Worm (Caenorhabditis elegans) whole organism, mixed stage, embryonic: ENCODE data around the gene lst-6.

Experiments
- M03D4.4 ChIP-seq: sonication (generic microtip); optimal IDR thresholded peaks from 2 replicates; lab custom pipeline; 2017; ENCODE audit warnings: mild to moderate bottlenecking, missing genetic modification characterization, missing compliant biosample characterization
- bed-3 ChIP-seq: fragments of 200-800 bp; sonication (Bioruptor generic); optimal IDR thresholded peaks from 3 replicates; lab custom pipeline; 2018; ENCODE audit warnings: mild to moderate bottlenecking, missing genetic modification characterization, moderate library complexity, missing compliant biosample characterization
- blmp-1 ChIP-seq: fragments of 150-350 bp; optimal IDR thresholded peaks from 2 replicates; lab custom pipeline; 2014; ENCODE audit warnings: missing biosample characterization, missing genetic modification characterization
- ceh-39 ChIP-seq: fragments of 150-350 bp; optimal IDR thresholded peaks from 2 replicates; lab custom pipeline; 2014; ENCODE audit warnings: missing biosample characterization, missing genetic modification characterization
- ceh-43 ChIP-seq: fragments of 200-800 bp; sonication (Bioruptor generic); optimal IDR thresholded peaks from 2 replicates; lab custom pipeline; 2018; ENCODE audit warnings: mild to moderate bottlenecking, missing genetic modification characterization, moderate library complexity, missing compliant biosample characterization
- ceh-83 ChIP-seq: fragments of 200-800 bp; sonication (Bioruptor generic); optimal IDR thresholded peaks from 2 replicates; lab custom pipeline; 2018; ENCODE audit warnings: mild to moderate bottlenecking, missing genetic modification characterization, missing compliant biosample characterization
- ces-1 ChIP-seq: fragments of 150-350 bp; optimal IDR thresholded peaks from 2 replicates; lab custom pipeline; 2014; ENCODE audit warnings: missing biosample characterization, missing genetic modification reagents, missing genetic modification characterization
- cnd-1 ChIP-seq: fragments of 200-800 bp; sonication (Bioruptor generic); optimal IDR thresholded peaks from 2 replicates; lab custom pipeline; 2018; ENCODE audit warnings: mild to moderate bottlenecking, missing genetic modification characterization, missing compliant biosample characterization
- drap-1 ChIP-seq: fragments of 200-800 bp; sonication (Bioruptor generic); optimal IDR thresholded peaks from 3 replicates; lab custom pipeline; 2018; ENCODE audit warnings: mild to moderate bottlenecking, missing genetic modification characterization, missing compliant biosample characterization
- elt-3 ChIP-seq: fragments of 150-350 bp; optimal IDR thresholded peaks from 2 replicates; lab custom pipeline; 2014; ENCODE audit warnings: missing biosample characterization, missing genetic modification characterization
- flh-1 ChIP-seq: fragments of 200-800 bp; sonication (Bioruptor generic); optimal IDR thresholded peaks from 2 replicates; lab custom pipeline; 2018; ENCODE audit warnings: mild to moderate bottlenecking, missing genetic modification characterization, moderate library complexity, missing compliant biosample characterization
- ham-2 ChIP-seq: fragments of 200-800 bp; sonication (Bioruptor generic); optimal IDR thresholded peaks from 2 replicates; lab custom pipeline; 2018; ENCODE audit warnings: mild to moderate bottlenecking, missing genetic modification characterization, missing compliant biosample characterization
- lin-32 ChIP-seq: fragments of 200-800 bp; sonication (Bioruptor generic); optimal IDR thresholded peaks from 2 replicates; lab custom pipeline; 2018; ENCODE audit warnings: mild to moderate bottlenecking, missing genetic modification characterization, missing compliant biosample characterization
- lsy-2 ChIP-seq: fragments of 150-350 bp; optimal IDR thresholded peaks from 2 replicates; lab custom pipeline; 2014; ENCODE audit warnings: missing biosample characterization, missing genetic modification characterization
- mab-5 ChIP-seq: fragments of 150-350 bp; optimal IDR thresholded peaks from 2 replicates; lab custom pipeline; 2014; ENCODE audit warnings: missing biosample characterization, missing genetic modification characterization
- mls-2 ChIP-seq: sonication (generic microtip); optimal IDR thresholded peaks from 2 replicates; lab custom pipeline; 2016; ENCODE audit warnings: mild to moderate bottlenecking, missing genetic modification characterization, moderate library complexity, missing compliant biosample characterization
- nhr-12 ChIP-seq: fragments of 150-350 bp; optimal IDR thresholded peaks from 2 replicates; lab custom pipeline; 2014; ENCODE audit warnings: missing biosample characterization, missing genetic modification characterization
- nhr-2 ChIP-seq: fragments of 150-350 bp; optimal IDR thresholded peaks from 2 replicates; lab custom pipeline; 2014; ENCODE audit warnings: missing biosample characterization, missing genetic modification characterization
- nhr-237 ChIP-seq: fragments of 150-350 bp; optimal IDR thresholded peaks from 2 replicates; lab custom pipeline; 2014; ENCODE audit warnings: missing biosample characterization, missing genetic modification characterization
- nhr-28 ChIP-seq: fragments of 150-350 bp; optimal IDR thresholded peaks from 2 replicates; lab custom pipeline; 2014; ENCODE audit warnings: missing biosample characterization, missing genetic modification characterization
- nhr-76 ChIP-seq: sonication (generic microtip); optimal IDR thresholded peaks from 2 replicates; lab custom pipeline; 2017; ENCODE audit warnings: missing biosample characterization, missing genetic modification characterization
- pha-4 ChIP-seq: fragments of 150-350 bp; optimal IDR thresholded peaks from 2 replicates; lab custom pipeline; 2018; ENCODE audit warnings: missing biosample characterization, missing genetic modification reagents, missing genetic modification characterization
- sem-2 ChIP-seq: fragments of 200-800 bp; sonication (Bioruptor generic); optimal IDR thresholded peaks from 2 replicates; lab custom pipeline; 2018; ENCODE audit warnings: mild to moderate bottlenecking, missing genetic modification characterization, missing compliant biosample characterization
- sptf-1 ChIP-seq: sonication (generic microtip); optimal IDR thresholded peaks from 2 replicates; lab custom pipeline; 2017; ENCODE audit warnings: mild to moderate bottlenecking, missing genetic modification characterization, moderate library complexity, missing compliant biosample characterization
- tbx-8 ChIP-seq: fragments of 200-800 bp; sonication (Bioruptor generic); optimal IDR thresholded peaks from 2 replicates; lab custom pipeline; 2018; ENCODE audit warnings: mild to moderate bottlenecking, missing genetic modification characterization, moderate library complexity, missing compliant biosample characterization
- unc-120 ChIP-seq: sonication (generic microtip); optimal IDR thresholded peaks from 2 replicates; lab custom pipeline; 2017; ENCODE audit warnings: missing genetic modification characterization, missing compliant biosample characterization; ENCODE audit not compliant: poor library complexity, severe bottlenecking
- unc-39 ChIP-seq: fragments of 150-350 bp; optimal IDR thresholded peaks from 2 replicates; lab custom pipeline; 2014; ENCODE audit warnings: missing biosample characterization, missing genetic modification characterization
- zip-8 ChIP-seq: fragments of 150-350 bp; optimal IDR thresholded peaks from 2 replicates; lab custom pipeline; 2014; ENCODE audit warnings: missing biosample characterization, missing genetic modification characterization
- ztf-11 ChIP-seq: fragments of 150-350 bp; optimal IDR thresholded peaks from 2 replicates; lab custom pipeline; 2014; ENCODE audit warnings: missing biosample characterization, missing genetic modification characterization

Gene lst-6

DNA sequence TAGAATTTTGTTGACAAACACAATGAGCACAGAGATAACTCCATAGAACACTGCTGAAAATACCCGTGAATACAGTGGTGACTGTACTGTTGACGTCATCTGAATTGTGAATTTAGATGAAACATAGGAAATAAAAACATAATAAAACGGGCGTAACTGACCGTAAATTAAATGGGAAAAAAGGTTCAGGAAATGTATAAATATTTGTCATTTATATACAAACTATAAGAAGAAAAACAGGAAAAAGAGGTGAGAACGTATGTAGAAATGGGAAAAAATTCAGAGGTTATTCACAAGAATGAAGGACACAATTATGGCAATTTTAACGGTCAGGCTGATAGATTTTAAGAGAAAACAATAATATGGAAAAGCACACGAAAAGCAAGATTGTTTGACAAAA is 9.7 kb downstream of the lst-6 start, which contains the start of gene sqv-7:
TSS of gene sqv-7 (minus strand) at position 101 of the 400 bp plus-strand sequence.
- no peak for TF ChIP-seq ztf-11
- no peak for TF ChIP-seq pha-4 (tag; lab: Kevin White, UChicago)
- no peak for TF ChIP-seq ceh-39 (tag; lab: Kevin White, UChicago)
- TF ChIP-seq flh-1 (GFP tag; lab: Kevin White, UChicago): no peak
- no peak for TF ChIP-seq nhr-28 (tag; lab: Kevin White, UChicago)
- TF ChIP-seq nhr-12 (tag; lab: Kevin White, UChicago): no peak
- no peak for TF ChIP-seq bed-3
- TF ChIP-seq mab-5 (tag; lab: Kevin White, UChicago): no peak
- no peak for TF ChIP-seq ham-2 (GFP tag; lab: Kevin White, UChicago)

DNA sequence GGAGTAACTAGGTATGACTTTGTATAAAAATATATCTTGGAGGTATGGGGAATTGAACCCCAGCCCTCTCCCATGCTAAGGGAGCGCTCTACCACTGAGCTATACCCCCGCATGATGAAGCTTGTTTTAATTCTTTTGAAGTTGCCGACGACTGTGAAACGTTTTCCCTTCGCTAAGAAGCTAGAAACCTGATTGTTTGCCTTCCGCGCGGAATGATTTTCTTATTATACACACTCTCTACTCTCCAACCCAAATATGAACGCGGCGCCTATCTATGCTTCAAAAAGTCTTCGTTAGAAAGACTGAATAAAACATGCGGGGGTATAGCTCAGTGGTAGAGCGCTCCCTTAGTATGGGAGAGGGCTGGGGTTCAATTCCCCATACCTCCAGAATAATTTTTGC is 19.4 kb downstream of the lst-6 start:
- TF ChIP-seq lsy-2 (tag; lab: Kevin White, UChicago) (no peak), bed-3 (no peak), unc-39 (tag; lab: Kevin White, UChicago) (no peak), flh-1 (GFP tag; lab: Kevin White, UChicago) (no peak), blmp-1 (tag; lab: Kevin White, UChicago) (no peak), nhr-76 (tag; lab: Kevin White, UChicago) (no peak), cnd-1 (tag; lab: Kevin White, UChicago) (no peak), ces-1 (GFP tag; lab: Kevin White, UChicago) (no peak), elt-3 (no peak), ceh-83 (GFP tag; lab: Kevin White, UChicago) (no peak), pha-4 (tag; lab: Kevin White, UChicago) (no peak), nhr-28 (tag; lab: Kevin White, UChicago) (no peak), nhr-12 (tag; lab: Kevin White, UChicago) (no peak), nhr-2 (tag; lab: Kevin White, UChicago) (no peak), nhr-237 (no peak), zip-8 (tag; lab: Kevin White, UChicago) (no peak)

ce11 chrII:7001405-7001804 is 20.9 kb downstream of the lst-6 start:
- TF ChIP-seq sem-2 (GFP tag; lab: Kevin White, UChicago): peak; percentile 83
- peak; percentile 92 for TF ChIP-seq M03D4.4
- TF ChIP-seq ceh-43 (GFP tag; lab: Kevin White, UChicago): peak; percentile 80
- peak; percentile 71 for TF ChIP-seq lin-32 (GFP tag; lab: Kevin White, UChicago)
- peak; percentile 75 for TF ChIP-seq flh-1 (GFP tag; lab: Kevin White, UChicago)
- TF ChIP-seq cnd-1 (tag; lab: Kevin White, UChicago): peak; percentile 90
- peak; percentile 92 for TF ChIP-seq mls-2
- TF ChIP-seq unc-120 (tag; lab: Kevin White, UChicago): peak; percentile 66
- TF ChIP-seq sptf-1: peak; percentile 90
- TF ChIP-seq tbx-8 (GFP tag; lab: Kevin White, UChicago): peak; percentile 70
- TF ChIP-seq bed-3: peak; percentile 73
- TF ChIP-seq ham-2 (GFP tag; lab: Kevin White, UChicago): peak; percentile 88
- TF ChIP-seq drap-1 (GFP tag; lab: Kevin White, UChicago): peak; percentile 90
- peak; percentile 92 for TF ChIP-seq ceh-83 (GFP tag; lab: Kevin White, UChicago)
- TF ChIP-seq, all 35 proteins: peak for 14; not testable (repeated sequence) for 21

DNA sequence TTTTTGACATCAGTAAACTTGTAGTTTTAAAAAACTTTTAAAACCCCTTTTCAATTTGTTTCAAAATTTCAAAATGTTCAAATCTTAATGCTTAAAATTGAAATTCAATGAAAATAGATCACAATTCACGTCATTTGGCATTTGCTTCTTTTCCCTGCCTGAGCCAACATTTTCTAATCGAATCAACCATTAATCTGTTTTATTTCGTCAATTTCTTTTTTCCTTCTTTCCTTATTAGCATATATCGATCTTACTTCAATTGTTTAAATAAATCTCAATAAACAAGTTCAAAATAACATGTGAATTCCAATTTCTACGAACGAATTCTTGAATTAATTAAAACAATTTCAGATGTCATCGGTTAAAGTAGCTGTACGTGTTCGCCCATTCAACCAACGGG is 26.7 kb downstream of the lst-6 start:
- TF ChIP-seq pha-4 (tag; lab: Kevin White, UChicago): no peak
- TF ChIP-seq ces-1 (GFP tag; lab: Kevin White, UChicago): peak; percentile 58

ce11 chrII:6994677-6995076 is 27.6 kb downstream of the lst-6 start, which contains the start of gene unc-104:
unc-104 (plus strand) TSS chrII:6994987.
- peak; percentile 72 for TF ChIP-seq ces-1 (GFP tag; lab: Kevin White, UChicago)
- no peak for TF ChIP-seq nhr-237

DNA sequence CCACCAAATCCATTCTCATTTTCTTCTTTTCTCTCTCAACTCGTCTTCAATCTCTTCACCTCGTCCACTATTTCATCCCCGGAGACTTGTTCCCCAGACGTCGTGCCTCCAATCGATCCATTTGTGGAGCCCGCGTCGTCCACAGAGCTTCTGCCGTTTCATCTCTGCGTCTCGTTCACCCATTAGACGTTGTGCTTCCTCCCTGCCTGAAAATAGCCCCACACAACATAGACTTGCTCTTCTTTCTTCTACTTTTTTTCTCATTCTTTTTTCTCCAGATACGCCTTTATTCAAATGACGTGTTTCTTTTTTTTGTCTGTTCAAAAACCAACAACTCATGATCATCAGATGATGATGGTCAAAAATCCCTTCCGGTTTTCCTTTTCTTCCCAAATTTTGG is 29.4 kb downstream of the lst-6 start:
- TF ChIP-seq cnd-1 (tag; lab: Kevin White, UChicago): no peak
- peak; percentile 71 for TF ChIP-seq ces-1 (GFP tag; lab: Kevin White, UChicago)
- TF ChIP-seq, all 35 proteins: peak for 1
